Worm (Caenorhabditis elegans) whole organism, L1 larva: ENCODE data around the gene H28G03.2.

Experiments used
- alr-1 ChIP-seq: fragments of 200-800 bp; sonication (Bioruptor generic); optimal IDR thresholded peaks from 2 replicates; lab custom pipeline; 2018; ENCODE audit warnings: borderline replicate concordance, mild to moderate bottlenecking, missing genetic modification characterization, missing compliant biosample characterization
- ces-1 ChIP-seq: fragments of 150-350 bp; optimal IDR thresholded peaks from 2 replicates; lab custom pipeline; 2014; ENCODE audit warnings: missing biosample characterization, missing genetic modification reagents, missing genetic modification characterization
- egl-27 ChIP-seq, 2 experiments: fragments of 150-350 bp in 1 of 2; sonication (generic microtip); optimal IDR thresholded peaks; 3 replicates each; lab custom pipeline; 2017 to 2018; ENCODE audit warnings: missing biosample characterization in 2 of 2, missing genetic modification characterization in 2 of 2, missing genetic modification reagents in 2 of 2
- isw-1 ChIP-seq: fragments of 200-800 bp; sonication (Bioruptor generic); IDR thresholded peaks from 2 replicates; pipeline ENCODE4 v1.3.6; 2022; ENCODE audit warnings: missing genetic modification characterization, missing compliant biosample characterization
- lin-39 ChIP-seq: fragments of 150-350 bp; optimal IDR thresholded peaks from 2 replicates; lab custom pipeline; 2014; ENCODE audit warnings: missing biosample characterization, missing genetic modification reagents, missing genetic modification characterization
- mdl-1 ChIP-seq, 2 experiments: fragments of 150-350 bp; optimal IDR thresholded peaks; 2 replicates each; lab custom pipeline; 2014 to 2017; ENCODE audit warnings: missing biosample characterization in 2 of 2, missing genetic modification characterization in 2 of 2, inconsistent platforms in 1 of 2
- nhr-47 ChIP-seq: sonication (generic microtip); optimal IDR thresholded peaks from 2 replicates; lab custom pipeline; 2016; ENCODE audit warnings: mild to moderate bottlenecking, missing genetic modification characterization, moderate library complexity, missing compliant biosample characterization
- nhr-90 ChIP-seq: sonication (generic microtip); optimal IDR thresholded peaks from 2 replicates; lab custom pipeline; 2016; ENCODE audit warnings: mild to moderate bottlenecking, missing genetic modification characterization, missing compliant biosample characterization; ENCODE audit not compliant: poor library complexity
- pqm-1 ChIP-seq: sonication (generic microtip); optimal IDR thresholded peaks from 3 replicates; lab custom pipeline; 2017; ENCODE audit warnings: missing biosample characterization, missing genetic modification characterization
- sox-4 ChIP-seq: sonication (generic microtip); optimal IDR thresholded peaks from 2 replicates; lab custom pipeline; 2016; ENCODE audit warnings: missing genetic modification characterization, missing compliant biosample characterization
- swsn-7 ChIP-seq: sonication (generic microtip); optimal IDR thresholded peaks from 2 replicates; lab custom pipeline; 2016; ENCODE audit warnings: missing genetic modification characterization, missing compliant biosample characterization
- unc-62 ChIP-seq: fragments of 150-350 bp; optimal IDR thresholded peaks from 2 replicates; lab custom pipeline; 2014; ENCODE audit warnings: missing biosample characterization, missing genetic modification reagents, missing genetic modification characterization
- zag-1 ChIP-seq: fragments of 150-350 bp; optimal IDR thresholded peaks from 2 replicates; lab custom pipeline; 2014; ENCODE audit warnings: missing biosample characterization, missing genetic modification characterization
- ztf-11 ChIP-seq, 2 experiments: sonication (generic microtip); optimal IDR thresholded peaks; 2 replicates each; lab custom pipeline; 2016 to 2017; ENCODE audit warnings: missing genetic modification characterization in 2 of 2, missing biosample characterization in 1 of 2, missing compliant biosample characterization in 1 of 2

DNA sequence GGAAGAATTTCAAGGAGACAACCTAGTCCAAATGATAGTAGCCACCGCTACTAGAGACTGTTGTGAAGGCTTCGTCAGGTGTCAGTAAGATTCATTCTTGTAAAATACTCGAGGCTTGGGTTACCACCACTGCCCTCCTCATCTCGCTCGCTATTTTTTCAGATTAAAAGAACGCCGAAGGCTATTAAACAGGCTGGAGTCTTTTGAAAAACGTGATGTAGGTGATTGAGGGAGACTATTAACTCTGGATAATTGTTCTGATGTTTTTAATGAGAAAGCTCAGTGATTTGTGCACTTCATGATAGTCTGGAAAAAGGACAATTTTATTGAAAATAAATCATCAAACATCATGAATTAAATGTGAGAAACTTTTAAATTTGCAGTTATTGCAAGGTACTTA lies 16.6 kb upstream of the H28G03.2 start, which contains the start of gene zig-6:
- TF ChIP-seq nhr-90 (tag; lab: Kevin White, UChicago), result no peak
- TF ChIP-seq ztf-11 (tag; optimal IDR thresholded peaks at IDR 0.05; lab: Kevin White, UChicago), result no peak
- TF ChIP-seq pqm-1 (tag; lab: Kevin White, UChicago), result no peak
- TF ChIP-seq mdl-1 (tag; optimal IDR thresholded peaks at IDR 0.05; lab: Kevin White, UChicago), result no peak
- TF ChIP-seq nhr-47 (tag; lab: Kevin White, UChicago), result no peak
- no peak for TF ChIP-seq lin-39 (tag; lab: Kevin White, UChicago)
- TF ChIP-seq swsn-7 (tag; lab: Kevin White, UChicago), result no peak
- TF ChIP-seq zag-1 (tag; lab: Kevin White, UChicago), result no peak
- TF ChIP-seq sox-4 (tag; lab: Kevin White, UChicago), result no peak
- no peak for TF ChIP-seq alr-1 (tag; lab: Kevin White, UChicago)
- no peak for TF ChIP-seq unc-62 (GFP tag; lab: Kevin White, UChicago)
- no peak for TF ChIP-seq isw-1 (GFP tag; lab: Robert Waterston, UW)
- TF ChIP-seq ces-1 (GFP tag; lab: Kevin White, UChicago), result no peak
- no peak for TF ChIP-seq egl-27 (tag; optimal IDR thresholded peaks at IDR 0.05; lab: Kevin White, UChicago)
